Fruit fly (Drosophila melanogaster): ENCODE data around the gene CG13384.

DNA sequence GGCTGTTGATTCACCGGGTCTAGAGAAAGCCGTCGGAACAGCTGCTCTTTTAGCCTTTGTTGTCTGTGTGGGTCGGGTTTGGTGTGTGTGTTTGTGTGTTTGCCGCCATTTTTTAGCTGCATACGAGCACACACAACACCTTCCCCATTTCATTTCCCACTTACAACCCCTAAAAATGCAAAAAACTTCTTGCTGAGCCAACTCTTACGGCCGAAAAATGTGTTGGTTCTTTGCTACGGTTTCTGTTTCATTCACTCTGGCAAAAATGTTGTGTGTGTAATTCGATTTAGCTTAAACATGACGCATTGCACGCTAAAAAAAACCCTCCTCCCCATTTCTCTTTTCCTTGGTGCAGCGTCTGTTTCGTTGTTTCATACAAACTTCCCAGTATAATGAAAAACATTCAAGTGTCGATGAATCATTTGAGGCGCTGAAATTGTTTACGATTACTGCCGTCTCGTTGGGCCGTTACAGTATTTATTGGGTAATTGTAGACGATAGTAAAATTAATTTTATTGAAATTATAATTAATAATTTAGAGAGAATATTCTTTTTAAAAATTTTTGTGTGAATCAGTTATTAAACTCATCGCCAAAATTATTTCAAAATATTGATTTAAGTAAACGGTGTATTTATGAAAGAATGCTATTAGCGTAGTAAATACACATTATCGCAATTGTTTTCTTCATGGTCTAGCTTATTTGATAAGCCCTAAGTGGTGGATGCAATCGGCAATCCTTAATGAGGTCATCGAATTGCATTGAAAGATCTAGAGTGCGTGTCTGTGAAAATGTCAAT lies 41.9 kb downstream of the CG13384 start:
- TF ChIP-seq CG4496 (GFP tag; IDR thresholded peaks at IDR 0.05) (no peak), Snoo (tag; optimal IDR thresholded peaks at IDR 0.05) (no peak), Pif1B (GFP tag; optimal IDR thresholded peaks at IDR 0.05) (no peak), CG14655 (GFP tag; optimal IDR thresholded peaks at IDR 0.05) (no peak), CG32121 (GFP tag; IDR thresholded peaks at IDR 0.05) (no peak), CG12605 (GFP tag; IDR thresholded peaks at IDR 0.05) (no peak), CG17806 (tag; optimal IDR thresholded peaks at IDR 0.05) (no peak), CG15710 (tag; optimal IDR thresholded peaks at IDR 0.05) (no peak), Pif1A (GFP tag; optimal IDR thresholded peaks at IDR 0.05) (no peak), fd96Ca (GFP tag; IDR thresholded peaks at IDR 0.05) (no peak), D1 (tag; optimal IDR thresholded peaks at IDR 0.05) (no peak), gl (tag; optimal IDR thresholded peaks at IDR 0.05) (no peak), rn (GFP tag; IDR thresholded peaks at IDR 0.05) (no peak), CG9948 (tag; optimal IDR thresholded peaks at IDR 0.05) (no peak)

Data from whole organism, pupa.